Worm (Caenorhabditis elegans) whole organism, midembryonic: ENCODE results near the gene clec-51.

Experiments used
- T22C8.4 ChIP-seq: fragments of 200-800 bp; sonication (Bioruptor generic); IDR thresholded peaks from 2 replicates; pipeline ENCODE4 v1.3.6; 2022; ENCODE audit warnings: missing genetic modification characterization, missing compliant biosample characterization
- flt-1 ChIP-seq: fragments of 200-800 bp; sonication (Bioruptor generic); IDR thresholded peaks from 2 replicates; pipeline ENCODE4 v1.3.6; 2022; ENCODE audit warnings: missing genetic modification characterization, missing compliant biosample characterization
- med-1 ChIP-seq: sonication (generic microtip); optimal IDR thresholded peaks from 2 replicates; lab custom pipeline; 2017; ENCODE audit warnings: missing genetic modification characterization, mild to moderate bottlenecking, missing compliant biosample characterization, antibody characterized with exemption, missing genetic modification reagents; ENCODE audit not compliant: insufficient read depth
- ref-1 ChIP-seq: fragments of 200-800 bp; sonication (Bioruptor generic); conservative IDR thresholded peaks from 2 replicates; pipeline ENCODE4 v1.3.6; 2022; ENCODE audit warnings: missing genetic modification reagents, missing genetic modification characterization, missing compliant biosample characterization
- tab-1 ChIP-seq: fragments of 200-800 bp; sonication (Bioruptor generic); IDR thresholded peaks from 2 replicates; pipeline ENCODE4 v1.3.6; 2022; ENCODE audit warnings: missing genetic modification characterization, missing compliant biosample characterization
- ztf-23 ChIP-seq: fragments of 200-800 bp; sonication (Bioruptor generic); IDR thresholded peaks from 2 replicates; pipeline ENCODE4 v1.3.6; 2022; ENCODE audit warnings: missing genetic modification reagents, missing genetic modification characterization, missing compliant biosample characterization
- ztf-29 ChIP-seq: fragments of 200-800 bp; sonication (Bioruptor generic); IDR thresholded peaks from 2 replicates; pipeline ENCODE4 v1.3.6; 2022; ENCODE audit warnings: missing genetic modification reagents, missing genetic modification characterization, missing compliant biosample characterization

ce11 chrIV:8148494-8148893 is 15.1 kb downstream of the clec-51 start, which contains the start of gene pmk-1:
- no peak for TF ChIP-seq tab-1 (GFP tag; lab: Robert Waterston, UW)
- no peak for TF ChIP-seq flt-1 (GFP tag; lab: Robert Waterston, UW)
- TF ChIP-seq T22C8.4 (GFP tag; lab: Robert Waterston, UW): no peak
- TF ChIP-seq ztf-29: no peak
- TF ChIP-seq med-1: no peak
- TF ChIP-seq ref-1: no peak
- no peak for TF ChIP-seq ztf-23
